Worm (Caenorhabditis elegans) whole organism, mixed stage, embryonic: ENCODE data around the gene ric-4.

ENCODE experiments used
- M03D4.4 ChIP-seq: sonication (generic microtip); optimal IDR thresholded peaks from 2 replicates; lab custom pipeline; 2017; ENCODE audit warnings: mild to moderate bottlenecking, missing genetic modification characterization, missing compliant biosample characterization
- bed-3 ChIP-seq: fragments of 200-800 bp; sonication (Bioruptor generic); optimal IDR thresholded peaks from 3 replicates; lab custom pipeline; 2018; ENCODE audit warnings: mild to moderate bottlenecking, missing genetic modification characterization, moderate library complexity, missing compliant biosample characterization
- blmp-1 ChIP-seq: fragments of 150-350 bp; optimal IDR thresholded peaks from 2 replicates; lab custom pipeline; 2014; ENCODE audit warnings: missing biosample characterization, missing genetic modification characterization
- ceh-39 ChIP-seq: fragments of 150-350 bp; optimal IDR thresholded peaks from 2 replicates; lab custom pipeline; 2014; ENCODE audit warnings: missing biosample characterization, missing genetic modification characterization
- ceh-43 ChIP-seq: fragments of 200-800 bp; sonication (Bioruptor generic); optimal IDR thresholded peaks from 2 replicates; lab custom pipeline; 2018; ENCODE audit warnings: mild to moderate bottlenecking, missing genetic modification characterization, moderate library complexity, missing compliant biosample characterization
- ceh-83 ChIP-seq: fragments of 200-800 bp; sonication (Bioruptor generic); optimal IDR thresholded peaks from 2 replicates; lab custom pipeline; 2018; ENCODE audit warnings: mild to moderate bottlenecking, missing genetic modification characterization, missing compliant biosample characterization
- ces-1 ChIP-seq: fragments of 150-350 bp; optimal IDR thresholded peaks from 2 replicates; lab custom pipeline; 2014; ENCODE audit warnings: missing biosample characterization, missing genetic modification reagents, missing genetic modification characterization
- cnd-1 ChIP-seq: fragments of 200-800 bp; sonication (Bioruptor generic); optimal IDR thresholded peaks from 2 replicates; lab custom pipeline; 2018; ENCODE audit warnings: mild to moderate bottlenecking, missing genetic modification characterization, missing compliant biosample characterization
- drap-1 ChIP-seq: fragments of 200-800 bp; sonication (Bioruptor generic); optimal IDR thresholded peaks from 3 replicates; lab custom pipeline; 2018; ENCODE audit warnings: mild to moderate bottlenecking, missing genetic modification characterization, missing compliant biosample characterization
- elt-1 ChIP-seq: sonication (generic microtip); optimal IDR thresholded peaks from 2 replicates; lab custom pipeline; 2017; ENCODE audit warnings: missing genetic modification characterization, mild to moderate bottlenecking, missing compliant biosample characterization, antibody characterized with exemption, moderate library complexity, borderline replicate concordance; ENCODE audit not compliant: insufficient read depth
- elt-3 ChIP-seq: fragments of 150-350 bp; optimal IDR thresholded peaks from 2 replicates; lab custom pipeline; 2014; ENCODE audit warnings: missing biosample characterization, missing genetic modification characterization
- flh-1 ChIP-seq: fragments of 200-800 bp; sonication (Bioruptor generic); optimal IDR thresholded peaks from 2 replicates; lab custom pipeline; 2018; ENCODE audit warnings: mild to moderate bottlenecking, missing genetic modification characterization, moderate library complexity, missing compliant biosample characterization
- hlh-1 ChIP-seq: fragments of 150-350 bp; optimal IDR thresholded peaks from 2 replicates; lab custom pipeline; 2014; ENCODE audit warnings: missing biosample characterization, missing genetic modification reagents, missing genetic modification characterization
- lin-13 ChIP-seq: fragments of 150-350 bp; optimal IDR thresholded peaks from 2 replicates; lab custom pipeline; 2014; ENCODE audit warnings: missing biosample characterization, missing genetic modification characterization
- lin-32 ChIP-seq: fragments of 200-800 bp; sonication (Bioruptor generic); optimal IDR thresholded peaks from 2 replicates; lab custom pipeline; 2018; ENCODE audit warnings: mild to moderate bottlenecking, missing genetic modification characterization, missing compliant biosample characterization
- lsy-2 ChIP-seq: fragments of 150-350 bp; optimal IDR thresholded peaks from 2 replicates; lab custom pipeline; 2014; ENCODE audit warnings: missing biosample characterization, missing genetic modification characterization
- mab-5 ChIP-seq: fragments of 150-350 bp; optimal IDR thresholded peaks from 2 replicates; lab custom pipeline; 2014; ENCODE audit warnings: missing biosample characterization, missing genetic modification characterization
- mep-1 ChIP-seq: fragments of 150-350 bp; optimal IDR thresholded peaks from 2 replicates; lab custom pipeline; 2017; ENCODE audit warnings: missing biosample characterization, missing genetic modification reagents, missing genetic modification characterization, inconsistent platforms
- mls-2 ChIP-seq: sonication (generic microtip); optimal IDR thresholded peaks from 2 replicates; lab custom pipeline; 2016; ENCODE audit warnings: mild to moderate bottlenecking, missing genetic modification characterization, moderate library complexity, missing compliant biosample characterization
- nhr-2 ChIP-seq: fragments of 150-350 bp; optimal IDR thresholded peaks from 2 replicates; lab custom pipeline; 2014; ENCODE audit warnings: missing biosample characterization, missing genetic modification characterization
- nhr-28 ChIP-seq: fragments of 150-350 bp; optimal IDR thresholded peaks from 2 replicates; lab custom pipeline; 2014; ENCODE audit warnings: missing biosample characterization, missing genetic modification characterization
- nhr-76 ChIP-seq: sonication (generic microtip); optimal IDR thresholded peaks from 2 replicates; lab custom pipeline; 2017; ENCODE audit warnings: missing biosample characterization, missing genetic modification characterization
- pha-4 ChIP-seq: fragments of 150-350 bp; optimal IDR thresholded peaks from 2 replicates; lab custom pipeline; 2018; ENCODE audit warnings: missing biosample characterization, missing genetic modification reagents, missing genetic modification characterization
- snpc-4 ChIP-seq: fragments of 150-350 bp; optimal IDR thresholded peaks from 2 replicates; lab custom pipeline; 2014; ENCODE audit warnings: missing biosample characterization, missing genetic modification characterization
- sptf-1 ChIP-seq: sonication (generic microtip); optimal IDR thresholded peaks from 2 replicates; lab custom pipeline; 2017; ENCODE audit warnings: mild to moderate bottlenecking, missing genetic modification characterization, moderate library complexity, missing compliant biosample characterization
- tbx-8 ChIP-seq: fragments of 200-800 bp; sonication (Bioruptor generic); optimal IDR thresholded peaks from 2 replicates; lab custom pipeline; 2018; ENCODE audit warnings: mild to moderate bottlenecking, missing genetic modification characterization, moderate library complexity, missing compliant biosample characterization
- unc-120 ChIP-seq: sonication (generic microtip); optimal IDR thresholded peaks from 2 replicates; lab custom pipeline; 2017; ENCODE audit warnings: missing genetic modification characterization, missing compliant biosample characterization; ENCODE audit not compliant: poor library complexity, severe bottlenecking
- unc-39 ChIP-seq: fragments of 150-350 bp; optimal IDR thresholded peaks from 2 replicates; lab custom pipeline; 2014; ENCODE audit warnings: missing biosample characterization, missing genetic modification characterization
- unc-62 ChIP-seq: fragments of 150-350 bp; optimal IDR thresholded peaks from 2 replicates; lab custom pipeline; 2014; ENCODE audit warnings: missing biosample characterization, missing genetic modification reagents, missing genetic modification characterization
- zip-8 ChIP-seq: fragments of 150-350 bp; optimal IDR thresholded peaks from 2 replicates; lab custom pipeline; 2014; ENCODE audit warnings: missing biosample characterization, missing genetic modification characterization
- ztf-11 ChIP-seq: fragments of 150-350 bp; optimal IDR thresholded peaks from 2 replicates; lab custom pipeline; 2014; ENCODE audit warnings: missing biosample characterization, missing genetic modification characterization

Gene ric-4

ce11 chrV:10270214-10270613, at the start of gene ric-4:
Gene ric-4 (minus strand): TSS chrV:10270314.
- TF ChIP-seq elt-3 (tag; lab: Kevin White, UChicago) (no peak), ces-1 (peak; percentile 2)
- TF ChIP-seq, all 35 proteins: peak for 1

- TF ChIP-seq hlh-1 (tag; lab: Kevin White, UChicago) (no peak), zip-8 (tag; lab: Kevin White, UChicago) (no peak), blmp-1 (tag; lab: Kevin White, UChicago) (no peak), mls-2 (no peak), ceh-43 (GFP tag; lab: Kevin White, UChicago) (no peak), elt-1 (tag; lab: Kevin White, UChicago) (no peak), tbx-8 (GFP tag; lab: Kevin White, UChicago) (no peak), lin-32 (no peak), flh-1 (GFP tag; lab: Kevin White, UChicago) (no peak), mep-1 (no peak), cnd-1 (tag; lab: Kevin White, UChicago) (no peak), drap-1 (GFP tag; lab: Kevin White, UChicago) (no peak), lsy-2 (tag; lab: Kevin White, UChicago) (no peak), nhr-28 (tag; lab: Kevin White, UChicago) (no peak), unc-39 (no peak), sptf-1 (no peak), unc-62 (GFP tag; lab: Kevin White, UChicago) (no peak), ces-1 (no peak), ztf-11 (tag; lab: Kevin White, UChicago) (no peak)
Measured at ce11 chrV:10319434-10319833, 49.3 kb upstream of the ric-4 start, which contains the start of gene B0024.11. Gene B0024.11 (minus strand): TSS chrV:10319534.

- TF ChIP-seq unc-120 (tag; lab: Kevin White, UChicago) (no peak), M03D4.4 (tag; lab: Kevin White, UChicago) (no peak), hlh-1 (tag; lab: Kevin White, UChicago) (no peak)
Measured at ce11 chrV:10317294-10317693, 47.2 kb upstream of the ric-4 start, which contains the start of gene asps-1. Gene asps-1 (minus strand): TSS chrV:10317394.

- no peak for TF ChIP-seq snpc-4 (tag; lab: Kevin White, UChicago)
- no peak for TF ChIP-seq elt-3 (tag; lab: Kevin White, UChicago)
- TF ChIP-seq ceh-83 (GFP tag; lab: Kevin White, UChicago): no peak
- TF ChIP-seq elt-1 (tag; lab: Kevin White, UChicago): no peak
- no peak for TF ChIP-seq sptf-1
- no peak for TF ChIP-seq blmp-1 (tag; lab: Kevin White, UChicago)
- TF ChIP-seq mep-1: no peak
Measured at ce11 chrV:10314371-10314770, 44.3 kb upstream of the ric-4 start, which contains the start of gene trx-2. Gene trx-2 (plus strand): TSS chrV:10314671.

ce11 chrV:10313953-10314352, 43.8 kb upstream of the ric-4 start, which contains the start of gene gcy-6:
Gene gcy-6 (minus strand): TSS chrV:10314053.
- TF ChIP-seq mls-2: no peak
- no peak for TF ChIP-seq ztf-11 (tag; lab: Kevin White, UChicago)
- no peak for TF ChIP-seq M03D4.4 (tag; lab: Kevin White, UChicago)
- no peak for TF ChIP-seq elt-1 (tag; lab: Kevin White, UChicago)
- no peak for TF ChIP-seq nhr-2 (tag; lab: Kevin White, UChicago)
- TF ChIP-seq unc-62 (GFP tag; lab: Kevin White, UChicago): no peak
- TF ChIP-seq lin-13: no peak
- no peak for TF ChIP-seq mab-5 (tag; lab: Kevin White, UChicago)
- no peak for TF ChIP-seq ceh-39 (tag; lab: Kevin White, UChicago)
- TF ChIP-seq zip-8 (tag; lab: Kevin White, UChicago): no peak
- no peak for TF ChIP-seq ceh-43 (GFP tag; lab: Kevin White, UChicago)
- TF ChIP-seq tbx-8 (GFP tag; lab: Kevin White, UChicago): no peak
- TF ChIP-seq flh-1 (GFP tag; lab: Kevin White, UChicago): no peak
- TF ChIP-seq mep-1: no peak
- no peak for TF ChIP-seq snpc-4 (tag; lab: Kevin White, UChicago)
- TF ChIP-seq ces-1: no peak
- no peak for TF ChIP-seq bed-3 (GFP tag; lab: Kevin White, UChicago)

ce11 chrV:10307283-10307682, 37.2 kb upstream of the ric-4 start, which contains the start of gene che-12:
Gene che-12 (minus strand): TSS chrV:10307383.
- TF ChIP-seq pha-4: no peak
- TF ChIP-seq lin-13: no peak
- no peak for TF ChIP-seq nhr-2 (tag; lab: Kevin White, UChicago)
- no peak for TF ChIP-seq bed-3 (GFP tag; lab: Kevin White, UChicago)
- no peak for TF ChIP-seq ceh-39 (tag; lab: Kevin White, UChicago)
- no peak for TF ChIP-seq unc-62 (GFP tag; lab: Kevin White, UChicago)
- TF ChIP-seq cnd-1 (tag; lab: Kevin White, UChicago): no peak
- TF ChIP-seq nhr-76 (tag; lab: Kevin White, UChicago): no peak
- no peak for TF ChIP-seq drap-1 (GFP tag; lab: Kevin White, UChicago)
- no peak for TF ChIP-seq hlh-1 (tag; lab: Kevin White, UChicago)
- no peak for TF ChIP-seq elt-3 (tag; lab: Kevin White, UChicago)
- TF ChIP-seq unc-120 (tag; lab: Kevin White, UChicago): no peak
- no peak for TF ChIP-seq mls-2
- TF ChIP-seq, all 35 proteins: peak for 0
